Worm (Caenorhabditis elegans) whole organism, L3 larva: ENCODE data around the gene ZK673.2.

ENCODE experiments used
- R02D3.7 ChIP-seq: fragments of 150-350 bp; optimal IDR thresholded peaks from 2 replicates; lab custom pipeline; 2014; ENCODE audit warnings: missing biosample characterization, missing genetic modification characterization
- aly-2 ChIP-seq: fragments of 150-350 bp; optimal IDR thresholded peaks from 2 replicates; lab custom pipeline; 2014; ENCODE audit warnings: missing biosample characterization, missing genetic modification characterization
- ama-1 ChIP-seq: fragments of 150-350 bp; optimal IDR thresholded peaks from 2 replicates; lab custom pipeline; 2018
- ceh-82 ChIP-seq: fragments of 150-350 bp; optimal IDR thresholded peaks from 2 replicates; lab custom pipeline; 2014; ENCODE audit warnings: missing biosample characterization, missing genetic modification characterization
- daf-12 ChIP-seq: fragments of 150-350 bp; optimal IDR thresholded peaks from 2 replicates; lab custom pipeline; 2014; ENCODE audit warnings: missing biosample characterization, missing genetic modification reagents, missing genetic modification characterization
- egl-27 ChIP-seq: sonication (generic microtip); optimal IDR thresholded peaks from 4 replicates; lab custom pipeline; 2017; ENCODE audit warnings: missing biosample characterization, missing genetic modification reagents, missing genetic modification characterization
- egl-5 ChIP-seq: fragments of 150-350 bp; optimal IDR thresholded peaks from 2 replicates; lab custom pipeline; 2017; ENCODE audit warnings: missing biosample characterization, missing genetic modification reagents, missing genetic modification characterization, inconsistent platforms
- elt-1 ChIP-seq: fragments of 150-350 bp; optimal IDR thresholded peaks from 2 replicates; lab custom pipeline; 2014; ENCODE audit warnings: missing biosample characterization, missing genetic modification characterization
- elt-2 ChIP-seq: sonication (generic microtip); optimal IDR thresholded peaks from 2 replicates; lab custom pipeline; 2016; ENCODE audit warnings: missing genetic modification reagents, mild to moderate bottlenecking, missing genetic modification characterization, missing compliant biosample characterization
- eor-1 ChIP-seq, 2 experiments: fragments of 150-350 bp; optimal IDR thresholded peaks; 2 replicates each; lab custom pipeline; 2014 to 2018; ENCODE audit warnings: missing biosample characterization in 2 of 2, missing genetic modification characterization in 2 of 2
- fkh-10 ChIP-seq: sonication (generic microtip); optimal IDR thresholded peaks from 2 replicates; lab custom pipeline; 2017; ENCODE audit warnings: missing biosample characterization, missing genetic modification reagents, missing genetic modification characterization
- fkh-2 ChIP-seq: fragments of 150-350 bp; optimal IDR thresholded peaks from 2 replicates; lab custom pipeline; 2014; ENCODE audit warnings: missing biosample characterization, missing genetic modification reagents, missing genetic modification characterization
- jun-1 ChIP-seq: fragments of 150-350 bp; optimal IDR thresholded peaks from 2 replicates; lab custom pipeline; 2014; ENCODE audit warnings: missing biosample characterization, missing genetic modification reagents, missing genetic modification characterization
- lin-15B ChIP-seq: fragments of 150-350 bp; optimal IDR thresholded peaks from 2 replicates; lab custom pipeline; 2014; ENCODE audit warnings: missing biosample characterization, missing genetic modification characterization
- lin-39 ChIP-seq: fragments of 150-350 bp; optimal IDR thresholded peaks from 2 replicates; lab custom pipeline; 2018; ENCODE audit warnings: missing biosample characterization, missing genetic modification reagents, missing genetic modification characterization
- lsy-12 ChIP-seq: sonication (generic microtip); optimal IDR thresholded peaks from 2 replicates; lab custom pipeline; 2016; ENCODE audit warnings: mild to moderate bottlenecking, missing genetic modification characterization, missing compliant biosample characterization
- mdl-1 ChIP-seq: fragments of 150-350 bp; optimal IDR thresholded peaks from 2 replicates; lab custom pipeline; 2014; ENCODE audit warnings: missing biosample characterization, missing genetic modification characterization
- mml-1 ChIP-seq: fragments of 150-350 bp; sonication (generic microtip); optimal IDR thresholded peaks from 3 replicates; lab custom pipeline; 2014; ENCODE audit warnings: missing biosample characterization, missing genetic modification characterization
- nfya-1 ChIP-seq: sonication (generic microtip); optimal IDR thresholded peaks from 2 replicates; lab custom pipeline; 2017; ENCODE audit warnings: missing genetic modification characterization, mild to moderate bottlenecking, missing compliant biosample characterization, antibody characterized with exemption, moderate library complexity; ENCODE audit not compliant: insufficient read depth
- nhr-11 ChIP-seq: fragments of 150-350 bp; optimal IDR thresholded peaks from 2 replicates; lab custom pipeline; 2014; ENCODE audit warnings: missing biosample characterization, missing genetic modification characterization
- nhr-12 ChIP-seq: fragments of 150-350 bp; optimal IDR thresholded peaks from 2 replicates; lab custom pipeline; 2014; ENCODE audit warnings: missing biosample characterization, missing genetic modification characterization
- nhr-23 ChIP-seq: fragments of 150-350 bp; optimal IDR thresholded peaks from 2 replicates; lab custom pipeline; 2014; ENCODE audit warnings: missing biosample characterization, missing genetic modification reagents, missing genetic modification characterization
- nhr-25 ChIP-seq: sonication (generic microtip); optimal IDR thresholded peaks from 2 replicates; lab custom pipeline; 2017; ENCODE audit warnings: missing biosample characterization, missing genetic modification characterization
- nhr-28 ChIP-seq: fragments of 150-350 bp; optimal IDR thresholded peaks from 2 replicates; lab custom pipeline; 2014; ENCODE audit warnings: missing biosample characterization, missing genetic modification characterization
- nhr-43 ChIP-seq: sonication (generic microtip); optimal IDR thresholded peaks from 2 replicates; lab custom pipeline; 2016; ENCODE audit warnings: mild to moderate bottlenecking, missing genetic modification characterization, missing compliant biosample characterization; ENCODE audit not compliant: poor library complexity, severe bottlenecking
- nhr-77 ChIP-seq: fragments of 150-350 bp; optimal IDR thresholded peaks from 2 replicates; lab custom pipeline; 2014; ENCODE audit warnings: missing biosample characterization, missing genetic modification characterization
- pha-4 ChIP-seq: fragments of 150-350 bp; optimal IDR thresholded peaks from 2 replicates; lab custom pipeline; 2014; ENCODE audit warnings: missing biosample characterization, missing genetic modification reagents, missing genetic modification characterization
- pqm-1 ChIP-seq: fragments of 150-350 bp; optimal IDR thresholded peaks from 2 replicates; lab custom pipeline; 2017; ENCODE audit warnings: missing biosample characterization, missing genetic modification characterization, inconsistent platforms
- snpc-4 ChIP-seq: fragments of 150-350 bp; optimal IDR thresholded peaks from 2 replicates; lab custom pipeline; 2014; ENCODE audit warnings: missing biosample characterization, missing genetic modification characterization
- tbx-2 ChIP-seq: sonication (generic microtip); optimal IDR thresholded peaks from 2 replicates; lab custom pipeline; 2016; ENCODE audit warnings: mild to moderate bottlenecking, missing genetic modification characterization, missing compliant biosample characterization
- unc-39 ChIP-seq: sonication (generic microtip); optimal IDR thresholded peaks from 4 replicates; lab custom pipeline; 2017; ENCODE audit warnings: missing biosample characterization, missing genetic modification characterization
- unc-62 ChIP-seq: fragments of 150-350 bp; sonication (generic microtip); optimal IDR thresholded peaks from 4 replicates; lab custom pipeline; 2014; ENCODE audit warnings: missing biosample characterization, missing genetic modification reagents, missing genetic modification characterization
- ztf-4 ChIP-seq: fragments of 150-350 bp; optimal IDR thresholded peaks from 2 replicates; lab custom pipeline; 2014; ENCODE audit warnings: missing biosample characterization, missing genetic modification characterization

The ZK673.2 gene

DNA sequence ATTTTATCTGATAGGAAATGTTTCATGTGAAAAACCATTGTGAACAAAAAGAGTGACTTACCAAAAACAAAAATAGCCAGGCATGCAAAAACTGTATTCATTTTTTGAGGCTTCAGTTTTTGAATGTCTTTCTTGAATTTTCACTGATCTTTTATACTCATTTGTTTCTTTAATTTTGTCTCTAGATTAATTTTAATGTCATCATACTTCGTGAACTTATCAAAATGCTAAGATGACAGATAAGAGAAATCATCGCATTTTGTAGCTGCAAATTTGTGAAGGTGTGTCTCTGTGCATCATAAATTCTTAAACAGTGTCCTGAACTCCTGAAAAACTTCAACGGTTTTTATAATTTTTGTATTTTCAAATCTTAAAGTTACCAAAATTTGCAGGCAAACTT, 28.0 kb downstream of the ZK673.2 start, which contains the start of gene clec-58:
clec-58 (minus strand) TSS at position 101 of the 400 bp plus-strand sequence.
- TF ChIP-seq elt-2 (no peak), eor-1 (tag; optimal IDR thresholded peaks at IDR 0.05; lab: Kevin White, UChicago) (no peak), fkh-10 (GFP tag; lab: Kevin White, UChicago) (no peak), ama-1 (lab: Kevin White, UChicago) (no peak), pqm-1 (tag; lab: Kevin White, UChicago) (no peak), R02D3.7 (no peak), nhr-12 (no peak), nhr-11 (tag; lab: Kevin White, UChicago) (no peak), nhr-77 (no peak), nhr-23 (tag; lab: Kevin White, UChicago) (no peak), lin-15B (tag; lab: Kevin White, UChicago) (no peak)

DNA sequence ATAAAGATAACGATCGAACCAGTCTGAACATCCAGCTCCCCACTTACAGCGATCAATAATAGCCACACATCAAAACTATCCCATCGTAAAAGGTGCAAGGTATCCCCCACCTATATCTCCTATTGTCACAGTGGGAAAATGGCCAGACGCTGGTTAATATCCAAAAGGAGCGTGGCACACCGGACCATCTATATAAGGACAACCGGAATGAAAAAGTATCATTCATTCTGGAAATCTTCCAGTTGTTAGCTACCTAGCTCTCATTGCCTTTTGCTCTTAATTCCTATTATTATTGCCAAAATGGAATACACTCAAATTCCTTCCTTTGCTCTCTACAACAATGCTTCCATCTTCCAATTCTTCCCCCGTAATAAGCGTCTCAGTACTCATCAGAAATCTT, 28.9 kb downstream of the ZK673.2 start, which contains the start of gene ZK666.4:
ZK666.4 (plus strand) TSS at position 301 of the 400 bp plus-strand sequence.
- no peak for TF ChIP-seq nfya-1
- TF ChIP-seq nhr-43 (tag; lab: Kevin White, UChicago), result no peak
- TF ChIP-seq elt-1 (tag; lab: Kevin White, UChicago), result no peak
- TF ChIP-seq nhr-28 (tag; lab: Kevin White, UChicago), result no peak
- no peak for TF ChIP-seq eor-1 (tag; optimal IDR thresholded peaks at IDR 0.05; lab: Kevin White, UChicago)
- TF ChIP-seq nhr-23 (tag; lab: Kevin White, UChicago), result no peak
- no peak for TF ChIP-seq tbx-2 (tag; lab: Kevin White, UChicago)
- TF ChIP-seq mdl-1, result no peak
- no peak for TF ChIP-seq nhr-12
- TF ChIP-seq ztf-4, result no peak
- no peak for TF ChIP-seq daf-12 (tag; lab: Kevin White, UChicago)
- TF ChIP-seq fkh-10 (GFP tag; lab: Kevin White, UChicago), result no peak
- TF ChIP-seq unc-62 (GFP tag; lab: Kevin White, UChicago), result no peak
- no peak for TF ChIP-seq mml-1 (tag; lab: Kevin White, UChicago)
- TF ChIP-seq jun-1 (tag; lab: Kevin White, UChicago), result no peak
- no peak for TF ChIP-seq aly-2
- TF ChIP-seq, all 47 proteins: peak for 0

- no peak for TF ChIP-seq tbx-2 (tag; lab: Kevin White, UChicago)
- TF ChIP-seq snpc-4 (tag; lab: Kevin White, UChicago), result no peak
- no peak for TF ChIP-seq egl-5 (tag; lab: Kevin White, UChicago)
- TF ChIP-seq nhr-25 (tag; lab: Kevin White, UChicago), result no peak
- no peak for TF ChIP-seq mml-1 (tag; lab: Kevin White, UChicago)
- no peak for TF ChIP-seq ceh-82 (tag; lab: Kevin White, UChicago)
- no peak for TF ChIP-seq pqm-1 (tag; lab: Kevin White, UChicago)
- TF ChIP-seq jun-1 (tag; lab: Kevin White, UChicago), result no peak
- no peak for TF ChIP-seq fkh-10 (GFP tag; lab: Kevin White, UChicago)
- no peak for TF ChIP-seq nhr-43 (tag; lab: Kevin White, UChicago)
- no peak for TF ChIP-seq nhr-77
- TF ChIP-seq unc-39 (tag; lab: Kevin White, UChicago), result no peak
- TF ChIP-seq nfya-1, result no peak
These were observed 31.3 kb downstream of the ZK673.2 start, which contains the start of gene clec-59 for ce11 chrII:10479348-10479747. TSS of gene clec-59 (minus strand) at chrII:10479448.

- no peak for TF ChIP-seq nhr-12
- no peak for TF ChIP-seq snpc-4 (tag; lab: Kevin White, UChicago)
- no peak for TF ChIP-seq aly-2
- no peak for TF ChIP-seq egl-27 (tag; lab: Kevin White, UChicago)
- no peak for TF ChIP-seq nhr-28 (tag; lab: Kevin White, UChicago)
- TF ChIP-seq pha-4 (tag; lab: Kevin White, UChicago), result no peak
- no peak for TF ChIP-seq jun-1 (tag; lab: Kevin White, UChicago)
- no peak for TF ChIP-seq lsy-12 (tag; lab: Kevin White, UChicago)
- TF ChIP-seq nhr-77, result no peak
- no peak for TF ChIP-seq fkh-10 (GFP tag; lab: Kevin White, UChicago)
- no peak for TF ChIP-seq lin-39 (tag; lab: Kevin White, UChicago)
- no peak for TF ChIP-seq fkh-2 (tag; lab: Kevin White, UChicago)
- no peak for TF ChIP-seq eor-1 (tag; optimal IDR thresholded peaks at IDR 0.05; lab: Kevin White, UChicago)
- TF ChIP-seq nhr-25 (tag; lab: Kevin White, UChicago), result no peak
- TF ChIP-seq nhr-11 (tag; lab: Kevin White, UChicago), result no peak
- TF ChIP-seq elt-1 (tag; lab: Kevin White, UChicago), result no peak
- no peak for TF ChIP-seq pqm-1 (tag; lab: Kevin White, UChicago)
- TF ChIP-seq, all 47 proteins: peak for 0
These were observed 32.0 kb downstream of the ZK673.2 start for ce11 chrII:10480043-10480442.
